Worm (Caenorhabditis elegans): ENCODE results near the gene daf-19.

The daf-19 gene

DNA sequence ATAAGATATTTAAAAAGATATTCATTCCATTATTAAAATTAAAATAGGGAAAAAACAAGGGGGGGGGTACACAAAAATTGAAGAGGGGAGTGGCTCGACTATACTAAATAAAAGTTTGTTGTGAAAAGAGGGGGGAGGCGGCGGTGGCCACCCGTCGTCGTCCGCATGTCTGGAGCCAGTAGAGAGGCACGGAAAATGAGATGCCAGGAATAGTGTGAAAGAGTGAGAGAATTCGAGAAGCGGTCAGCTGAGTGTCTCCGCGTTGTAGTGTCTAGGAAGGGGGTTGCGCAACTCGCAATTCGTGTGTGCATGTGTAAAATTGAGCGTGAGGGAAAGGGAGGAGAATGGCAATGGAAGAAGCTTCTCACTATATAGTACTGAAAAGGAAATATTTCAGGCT lies 33.1 kb upstream of the daf-19 start (continued):
- TF ChIP-seq ceh-14 (tag; optimal IDR thresholded peaks at IDR 0.05) (peak; percentile 49), ceh-2 (tag; optimal IDR thresholded peaks at IDR 0.05) (peak; percentile 9), hlh-15 (tag; optimal IDR thresholded peaks at IDR 0.05) (no peak), ceh-30 (tag; optimal IDR thresholded peaks at IDR 0.05) (no peak), unc-55 (GFP tag; optimal IDR thresholded peaks at IDR 0.05) (peak; percentile 52), elt-4 (tag; optimal IDR thresholded peaks at IDR 0.05) (no peak), lin-11 (tag; optimal IDR thresholded peaks at IDR 0.05) (no peak), rnt-1 (tag; optimal IDR thresholded peaks at IDR 0.05) (peak; percentile 14), nfya-1 (tag; optimal IDR thresholded peaks at IDR 0.05) (peak; percentile 79), tbx-2 (tag; optimal IDR thresholded peaks at IDR 0.05) (peak; percentile 69), unc-42 (tag; optimal IDR thresholded peaks at IDR 0.05) (peak; percentile 59), hlh-8 (tag; optimal IDR thresholded peaks at IDR 0.05) (peak; percentile 51), elt-2 (tag; optimal IDR thresholded peaks at IDR 0.05) (peak; percentile 10), madf-2 (tag; optimal IDR thresholded peaks at IDR 0.05) (peak; percentile 37), ceh-31 (tag; optimal IDR thresholded peaks at IDR 0.05) (peak; percentile 80), hlh-13 (GFP tag; optimal IDR thresholded peaks at IDR 0.05) (peak; percentile 4)

DNA sequence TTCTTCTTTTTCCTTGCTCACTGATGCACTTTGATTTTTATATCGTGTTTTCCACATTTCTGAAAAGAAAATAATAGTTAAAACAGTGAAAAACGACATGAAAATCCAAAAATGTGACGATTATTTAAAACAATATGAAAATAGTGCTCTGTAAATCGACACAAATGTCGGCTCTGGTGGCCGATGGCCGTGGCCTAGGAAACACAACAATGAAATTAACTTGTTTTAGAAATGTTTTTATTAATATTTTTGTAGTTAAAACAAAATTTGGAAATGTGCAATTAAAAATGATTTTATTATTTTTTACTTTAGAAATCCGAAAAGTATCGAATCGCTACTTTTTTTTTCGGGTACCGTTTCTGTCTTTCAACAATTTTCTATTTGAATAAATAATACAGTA lies 31.6 kb upstream of the daf-19 start, which contains the start of gene arv-1:
TSS of gene arv-1 (minus strand) at position 65 of the 400 bp plus-strand sequence.
- TF ChIP-seq tbx-7 (tag; optimal IDR thresholded peaks at IDR 0.05) (peak; percentile 74), sox-2 (GFP tag; IDR thresholded peaks at IDR 0.05) (0 out of 2 replicates have a peak, but pooled peaks have one; percentile 22), ets-4 (tag; optimal IDR thresholded peaks at IDR 0.05) (peak; percentile 70), hlh-15 (tag; optimal IDR thresholded peaks at IDR 0.05) (no peak), ceh-31 (tag; optimal IDR thresholded peaks at IDR 0.05) (peak; percentile 79), C08G9.2 (tag; optimal IDR thresholded peaks at IDR 0.05) (peak; percentile 52), hlh-8 (tag; optimal IDR thresholded peaks at IDR 0.05) (peak; percentile 65), elt-2 (tag; optimal IDR thresholded peaks at IDR 0.05) (peak; percentile 19), ceh-30 (tag; optimal IDR thresholded peaks at IDR 0.05) (no peak), ref-2 (tag; optimal IDR thresholded peaks at IDR 0.05) (peak; percentile 24), nhr-11 (tag; optimal IDR thresholded peaks at IDR 0.05) (no peak), ceh-34 (tag; optimal IDR thresholded peaks at IDR 0.05) (peak; percentile 4), C38D4.7 (GFP tag; optimal IDR thresholded peaks at IDR 0.05) (peak; percentile 26), fax-1 (tag; optimal IDR thresholded peaks at IDR 0.05) (peak; percentile 36), pha-4 (tag; optimal IDR thresholded peaks at IDR 0.05) (no peak), dve-1 (tag; optimal IDR thresholded peaks at IDR 0.05) (no peak), tbx-2 (tag; optimal IDR thresholded peaks at IDR 0.05) (peak; percentile 81), madf-2 (tag; optimal IDR thresholded peaks at IDR 0.05) (no peak), zip-5 (tag; optimal IDR thresholded peaks at IDR 0.05) (peak; percentile 54), unc-42 (tag; optimal IDR thresholded peaks at IDR 0.05) (peak; percentile 42), pqm-1 (tag; optimal IDR thresholded peaks at IDR 0.05) (no peak), ceh-2 (tag; optimal IDR thresholded peaks at IDR 0.05) (peak; percentile 64), pha-2 (tag; optimal IDR thresholded peaks at IDR 0.05) (peak; percentile 14), syd-9 (tag; optimal IDR thresholded peaks at IDR 0.05) (no peak), pros-1 (tag; optimal IDR thresholded peaks at IDR 0.05) (no peak), unc-86 (tag; optimal IDR thresholded peaks at IDR 0.05) (no peak), ceh-14 (tag; optimal IDR thresholded peaks at IDR 0.05) (peak; percentile 40)

DNA sequence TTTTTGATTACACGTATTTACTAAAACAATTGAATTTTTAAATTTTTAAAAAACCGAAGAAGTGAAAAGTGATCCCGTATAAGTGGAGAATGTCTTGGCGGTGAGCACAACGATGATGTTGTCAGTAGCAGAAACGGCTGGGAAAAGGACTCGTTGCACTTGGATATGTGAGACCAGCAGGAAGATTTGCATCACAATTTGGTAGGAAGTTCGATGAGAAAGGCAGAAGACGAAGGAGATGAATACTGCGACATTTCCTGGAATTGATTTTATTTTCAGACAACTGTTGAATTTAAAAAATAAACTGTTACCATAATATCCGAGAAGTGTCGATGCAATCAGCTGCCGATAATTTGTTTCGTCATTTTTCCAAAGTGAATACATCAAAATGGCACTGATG lies 30.8 kb upstream of the daf-19 start, which contains the start of gene R05H5.4:
TSS of gene R05H5.4 (minus strand) at position 101 of the 400 bp plus-strand sequence.
- TF ChIP-seq C08G9.2 (tag; optimal IDR thresholded peaks at IDR 0.05) (no peak), T23F11.4 (GFP tag; optimal IDR thresholded peaks at IDR 0.05) (no peak), che-1 (tag; optimal IDR thresholded peaks at IDR 0.05) (no peak), ceh-18 (tag; optimal IDR thresholded peaks at IDR 0.05) (no peak), tbx-7 (tag; optimal IDR thresholded peaks at IDR 0.05) (no peak), elt-2 (tag; optimal IDR thresholded peaks at IDR 0.05) (no peak), ztf-16 (tag; optimal IDR thresholded peaks at IDR 0.05) (no peak), zip-5 (tag; optimal IDR thresholded peaks at IDR 0.05) (no peak), ceh-2 (tag; optimal IDR thresholded peaks at IDR 0.05) (no peak), madf-2 (tag; optimal IDR thresholded peaks at IDR 0.05) (no peak), rnt-1 (tag; optimal IDR thresholded peaks at IDR 0.05) (no peak), mec-3 (tag; optimal IDR thresholded peaks at IDR 0.05; ENCODE audit: borderline replicate concordance) (no peak), ceh-9 (tag; optimal IDR thresholded peaks at IDR 0.05) (no peak)
